Fruit fly (Drosophila melanogaster): Measurements from ENCODE around the gene CG17781.

The CG17781 gene

dm6 chr3R:24375561-24375960 is at the start of gene CG17781:
TSS of gene CG17781 (minus strand) at chr3R:24375661.
- TF ChIP-seq Abd-B (GFP tag; optimal IDR thresholded peaks at IDR 0.05) = no peak
- TF ChIP-seq Mio (GFP tag; optimal IDR thresholded peaks at IDR 0.05) = no peak
- no peak for TF ChIP-seq Dfd (GFP tag; optimal IDR thresholded peaks at IDR 0.05)
- TF ChIP-seq pan (optimal IDR thresholded peaks at IDR 0.05) = no peak
- TF ChIP-seq CG32264 (GFP tag; optimal IDR thresholded peaks at IDR 0.05) = no peak
- TF ChIP-seq Jra (GFP tag; optimal IDR thresholded peaks at IDR 0.05) = no peak
- TF ChIP-seq Myc (optimal IDR thresholded peaks at IDR 0.05) = no peak
- no peak for TF ChIP-seq jim (GFP tag; optimal IDR thresholded peaks at IDR 0.05)

- TF ChIP-seq Hr83 (GFP tag; optimal IDR thresholded peaks at IDR 0.05; ENCODE audit: poor library complexity, severe bottlenecking) (no peak), Rel (GFP tag; optimal IDR thresholded peaks at IDR 0.05) (no peak), Rel (tag; optimal IDR thresholded peaks at IDR 0.05) (no peak), Hr78 (GFP tag; optimal IDR thresholded peaks at IDR 0.05) (no peak), sv (GFP tag; optimal IDR thresholded peaks at IDR 0.05) (no peak), CG9705 (GFP tag; optimal IDR thresholded peaks at IDR 0.05) (no peak), foxo (GFP tag; optimal IDR thresholded peaks at IDR 0.05) (no peak), GATAd (GFP tag; optimal IDR thresholded peaks at IDR 0.05) (no peak), Hnf4 (GFP tag; optimal IDR thresholded peaks at IDR 0.05) (no peak), OdsH (GFP tag; optimal IDR thresholded peaks at IDR 0.05) (no peak), Dfd (GFP tag; optimal IDR thresholded peaks at IDR 0.05) (no peak), jim (GFP tag; optimal IDR thresholded peaks at IDR 0.05) (no peak), dl (GFP tag; optimal IDR thresholded peaks at IDR 0.05; ENCODE audit: insufficient read depth in 1 of 2, partially characterized antibody in 2 of 2) (no peak)
These were observed 16.9 kb upstream of the CG17781 start, which contains the start of gene CG13616 for dm6 chr3R:24392207-24392939. TSS of gene CG13616 (plus strand) at chr3R:24392889.

- TF ChIP-seq Dfd (GFP tag; optimal IDR thresholded peaks at IDR 0.05) = no peak
- TF ChIP-seq dsf (GFP tag; optimal IDR thresholded peaks at IDR 0.05; ENCODE audit: borderline replicate concordance) = no peak
- TF ChIP-seq tai (GFP tag; optimal IDR thresholded peaks at IDR 0.05) = no peak
- TF ChIP-seq fru (GFP tag; optimal IDR thresholded peaks at IDR 0.05) = no peak
- TF ChIP-seq lola (GFP tag; optimal IDR thresholded peaks at IDR 0.05) = no peak
- TF ChIP-seq jim (GFP tag; optimal IDR thresholded peaks at IDR 0.05) = no peak
- TF ChIP-seq Myc (optimal IDR thresholded peaks at IDR 0.05) = no peak
- TF ChIP-seq rgr (GFP tag; optimal IDR thresholded peaks at IDR 0.05) = no peak
- TF ChIP-seq dmrt93B (GFP tag; optimal IDR thresholded peaks at IDR 0.05) = no peak
- TF ChIP-seq brk (GFP tag; optimal IDR thresholded peaks at IDR 0.05) = no peak
- TF ChIP-seq Sp1 (GFP tag; optimal IDR thresholded peaks at IDR 0.05) = no peak
- no peak for TF ChIP-seq Hr78 (GFP tag; optimal IDR thresholded peaks at IDR 0.05)
- no peak for TF ChIP-seq dl (GFP tag; optimal IDR thresholded peaks at IDR 0.05; ENCODE audit: insufficient read depth in 1 of 2, partially characterized antibody in 2 of 2)
- TF ChIP-seq Mio (GFP tag; optimal IDR thresholded peaks at IDR 0.05) = no peak
- TF ChIP-seq pan (optimal IDR thresholded peaks at IDR 0.05) = no peak
- no peak for TF ChIP-seq ey (GFP tag; optimal IDR thresholded peaks at IDR 0.05)
- TF ChIP-seq GATAd (GFP tag; optimal IDR thresholded peaks at IDR 0.05) = no peak
- no peak for TF ChIP-seq CG9705 (GFP tag; optimal IDR thresholded peaks at IDR 0.05)
These were observed 14.8 kb upstream of the CG17781 start, which contains the start of the genes CG5768 and CG13615 for dm6 chr3R:24390239-24390638. TSS of gene CG5768 (minus strand) at chr3R:24390339. TSS of gene CG13615 (plus strand) at chr3R:24390518.

- no peak for TF ChIP-seq dmrt93B (GFP tag; optimal IDR thresholded peaks at IDR 0.05)
- no peak for TF ChIP-seq sv (GFP tag; optimal IDR thresholded peaks at IDR 0.05)
- no peak for TF ChIP-seq Rel (GFP tag; optimal IDR thresholded peaks at IDR 0.05)
- TF ChIP-seq Rel (tag; optimal IDR thresholded peaks at IDR 0.05) = no peak
- no peak for TF ChIP-seq dsf (GFP tag; optimal IDR thresholded peaks at IDR 0.05; ENCODE audit: borderline replicate concordance)
- TF ChIP-seq Hr78 (GFP tag; optimal IDR thresholded peaks at IDR 0.05) = no peak
- no peak for TF ChIP-seq GATAd (GFP tag; optimal IDR thresholded peaks at IDR 0.05)
- no peak for TF ChIP-seq OdsH (GFP tag; optimal IDR thresholded peaks at IDR 0.05)
- TF ChIP-seq h (GFP tag; optimal IDR thresholded peaks at IDR 0.05) = no peak
- TF ChIP-seq tai (GFP tag; optimal IDR thresholded peaks at IDR 0.05) = no peak
These were observed 11.0 kb upstream of the CG17781 start for dm6 chr3R:24386434-24386833.

dm6 chr3R:24384952-24385351 is 9.5 kb upstream of the CG17781 start, which contains the start of gene CG17780:
TSS of gene CG17780 (minus strand) at chr3R:24385052.
- TF ChIP-seq Hr78 (GFP tag; optimal IDR thresholded peaks at IDR 0.05) = no peak
- TF ChIP-seq sage (GFP tag; optimal IDR thresholded peaks at IDR 0.05) = no peak
- no peak for TF ChIP-seq tai (GFP tag; optimal IDR thresholded peaks at IDR 0.05)
- no peak for TF ChIP-seq woc (GFP tag; optimal IDR thresholded peaks at IDR 0.05)
- TF ChIP-seq pan (optimal IDR thresholded peaks at IDR 0.05) = no peak
- TF ChIP-seq lola (GFP tag; optimal IDR thresholded peaks at IDR 0.05) = no peak
- TF ChIP-seq Hr83 (GFP tag; optimal IDR thresholded peaks at IDR 0.05; ENCODE audit: poor library complexity, severe bottlenecking) = no peak
- TF ChIP-seq Sp1 (GFP tag; optimal IDR thresholded peaks at IDR 0.05) = no peak
- TF ChIP-seq fru (GFP tag; optimal IDR thresholded peaks at IDR 0.05) = no peak
- no peak for TF ChIP-seq rgr (GFP tag; optimal IDR thresholded peaks at IDR 0.05)
- no peak for TF ChIP-seq Abd-B (GFP tag; optimal IDR thresholded peaks at IDR 0.05)

All from whole organism, wandering third instar larva.